Worm (Caenorhabditis elegans) whole organism, midembryonic: Measurements from ENCODE around the gene W02C12.2.
A peak's percentile ranks its signal among the peaks of the same experiment; 100 is the strongest.

Experiments used
- T22C8.4 ChIP-seq: fragments of 200-800 bp; sonication (Bioruptor generic); IDR thresholded peaks from 2 replicates; pipeline ENCODE4 v1.3.6; 2022; ENCODE audit warnings: missing genetic modification characterization, missing compliant biosample characterization
- cog-1 ChIP-seq: sonication (generic microtip); optimal IDR thresholded peaks from 2 replicates; lab custom pipeline; 2016; ENCODE audit warnings: missing genetic modification characterization, missing compliant biosample characterization
- flt-1 ChIP-seq: fragments of 200-800 bp; sonication (Bioruptor generic); IDR thresholded peaks from 2 replicates; pipeline ENCODE4 v1.3.6; 2022; ENCODE audit warnings: missing genetic modification characterization, missing compliant biosample characterization
- klf-2 ChIP-seq: fragments of 200-800 bp; sonication (Bioruptor generic); conservative IDR thresholded peaks from 2 replicates; pipeline ENCODE4 v1.3.6; 2022; ENCODE audit warnings: missing genetic modification reagents, missing genetic modification characterization, missing compliant biosample characterization
- med-1 ChIP-seq: sonication (generic microtip); optimal IDR thresholded peaks from 2 replicates; lab custom pipeline; 2017; ENCODE audit warnings: missing genetic modification characterization, mild to moderate bottlenecking, missing compliant biosample characterization, antibody characterized with exemption, missing genetic modification reagents; ENCODE audit not compliant: insufficient read depth
- tab-1 ChIP-seq: fragments of 200-800 bp; sonication (Bioruptor generic); IDR thresholded peaks from 2 replicates; pipeline ENCODE4 v1.3.6; 2022; ENCODE audit warnings: missing genetic modification characterization, missing compliant biosample characterization
- ztf-29 ChIP-seq: fragments of 200-800 bp; sonication (Bioruptor generic); IDR thresholded peaks from 2 replicates; pipeline ENCODE4 v1.3.6; 2022; ENCODE audit warnings: missing genetic modification reagents, missing genetic modification characterization, missing compliant biosample characterization

ce11 chrIV:4052274-4052673 is 44.5 kb upstream of the W02C12.2 start:
- TF ChIP-seq cog-1 (tag; lab: Kevin White, UChicago), result no peak
- no peak for TF ChIP-seq klf-2 (GFP tag; lab: Robert Waterston, UW)
- TF ChIP-seq flt-1 (GFP tag; lab: Robert Waterston, UW), result 0 out of 2 replicates have a peak, but pooled peaks have one; percentile 25
- no peak for TF ChIP-seq tab-1
- no peak for TF ChIP-seq T22C8.4 (GFP tag; lab: Robert Waterston, UW)
- TF ChIP-seq ztf-29 (GFP tag; lab: Robert Waterston, UW), result no peak
- no peak for TF ChIP-seq med-1 (GFP tag; lab: Kevin White, UChicago)
